Worm (Caenorhabditis elegans) whole organism, L1 larva: ENCODE results near the gene ddl-2.

Experiments
- C34B4.2 ChIP-seq: sonication (generic microtip); optimal IDR thresholded peaks from 2 replicates; lab custom pipeline; 2017; ENCODE audit warnings: mild to moderate bottlenecking, missing genetic modification characterization, missing compliant biosample characterization
- alr-1 ChIP-seq: fragments of 200-800 bp; sonication (Bioruptor generic); optimal IDR thresholded peaks from 2 replicates; lab custom pipeline; 2018; ENCODE audit warnings: borderline replicate concordance, mild to moderate bottlenecking, missing genetic modification characterization, missing compliant biosample characterization
- ces-1 ChIP-seq: fragments of 150-350 bp; optimal IDR thresholded peaks from 2 replicates; lab custom pipeline; 2014; ENCODE audit warnings: missing biosample characterization, missing genetic modification reagents, missing genetic modification characterization
- elt-2 ChIP-seq: sonication (generic microtip); optimal IDR thresholded peaks from 2 replicates; lab custom pipeline; 2016; ENCODE audit warnings: missing genetic modification characterization, mild to moderate bottlenecking, inconsistent platforms, missing compliant biosample characterization, missing genetic modification reagents
- elt-3 ChIP-seq, 6 experiments: fragments of 150-350 bp in 1 of 6; sonication (generic microtip); optimal IDR thresholded peaks; 2 replicates each; lab custom pipeline; 2017 to 2018; ENCODE audit warnings: missing biosample characterization in 6 of 6, missing genetic modification characterization in 6 of 6, inconsistent platforms in 1 of 6
- fkh-10 ChIP-seq: sonication (generic microtip); optimal IDR thresholded peaks from 2 replicates; lab custom pipeline; 2017; ENCODE audit warnings: missing biosample characterization, missing genetic modification reagents, missing genetic modification characterization
- hlh-4 ChIP-seq: sonication (generic microtip); optimal IDR thresholded peaks from 2 replicates; lab custom pipeline; 2016; ENCODE audit warnings: mild to moderate bottlenecking, missing genetic modification characterization, missing compliant biosample characterization
- nhr-12 ChIP-seq: sonication (generic microtip); optimal IDR thresholded peaks from 2 replicates; lab custom pipeline; 2017; ENCODE audit warnings: missing biosample characterization, missing genetic modification characterization
- nhr-28 ChIP-seq: fragments of 150-350 bp; optimal IDR thresholded peaks from 2 replicates; lab custom pipeline; 2014; ENCODE audit warnings: missing biosample characterization, missing genetic modification characterization
- nhr-76 ChIP-seq: sonication (generic microtip); optimal IDR thresholded peaks from 2 replicates; lab custom pipeline; 2017; ENCODE audit warnings: missing biosample characterization, missing genetic modification characterization
- pag-3 ChIP-seq: sonication (generic microtip); optimal IDR thresholded peaks from 2 replicates; lab custom pipeline; 2017; ENCODE audit warnings: missing genetic modification characterization, mild to moderate bottlenecking, missing compliant biosample characterization, antibody characterized with exemption, borderline replicate concordance; ENCODE audit not compliant: insufficient read depth
- pax-3 ChIP-seq: fragments of 200-800 bp; sonication (Bioruptor generic); optimal IDR thresholded peaks from 2 replicates; lab custom pipeline; 2018; ENCODE audit warnings: mild to moderate bottlenecking, missing genetic modification characterization, moderate library complexity, missing compliant biosample characterization
- snpc-4 ChIP-seq: fragments of 150-350 bp; optimal IDR thresholded peaks from 2 replicates; lab custom pipeline; 2014; ENCODE audit warnings: missing biosample characterization, missing genetic modification characterization
- zag-1 ChIP-seq: fragments of 150-350 bp; optimal IDR thresholded peaks from 2 replicates; lab custom pipeline; 2014; ENCODE audit warnings: missing biosample characterization, missing genetic modification characterization

ce11 chrII:13521179-13521616 is 26.2 kb downstream of the ddl-2 start:
- TF ChIP-seq elt-3 (tag; optimal IDR thresholded peaks at IDR 0.05; lab: Kevin White, UChicago) (no peak), ces-1 (GFP tag; lab: Kevin White, UChicago) (no peak), zag-1 (tag; lab: Kevin White, UChicago) (no peak), snpc-4 (tag; lab: Kevin White, UChicago) (peak; percentile 93), nhr-76 (tag; lab: Kevin White, UChicago) (no peak), elt-2 (tag; lab: Kevin White, UChicago) (no peak), C34B4.2 (tag; lab: Kevin White, UChicago) (no peak), alr-1 (tag; lab: Kevin White, UChicago) (no peak), fkh-10 (GFP tag; lab: Kevin White, UChicago) (no peak), nhr-28 (no peak), hlh-4 (tag; lab: Kevin White, UChicago) (no peak), pax-3 (tag; lab: Kevin White, UChicago) (no peak), pag-3 (tag; lab: Kevin White, UChicago) (no peak), nhr-12 (no peak)
